Fruit fly (Drosophila melanogaster): Measurements from ENCODE around the gene sov.
A peak's percentile ranks its signal among the peaks of the same experiment; 100 is the strongest.

The sov gene

DNA sequence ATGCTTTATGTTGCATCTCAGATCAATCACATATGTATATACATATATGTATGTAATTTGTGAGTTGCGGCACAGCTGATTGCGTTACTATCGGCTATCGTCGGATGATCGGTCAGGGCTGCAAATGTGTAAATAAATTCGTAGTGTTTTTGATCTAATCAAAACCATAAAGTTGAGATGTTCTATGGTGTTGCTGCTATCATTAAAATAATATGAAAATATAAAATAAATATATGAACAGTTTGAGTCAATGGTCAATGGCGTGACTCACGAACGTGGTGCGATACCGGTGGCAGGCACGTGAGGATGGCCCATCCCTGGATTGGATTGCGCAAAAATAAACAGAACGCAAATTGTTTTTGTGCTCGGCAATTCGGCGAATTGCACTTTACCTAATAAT, 14.8 kb downstream of the sov start, which contains the start of gene Coq7 (continued):
- TF ChIP-seq Ravus (GFP tag; IDR thresholded peaks at IDR 0.05) (peak; percentile 62), CG3407 (GFP tag; optimal IDR thresholded peaks at IDR 0.05) (peak; percentile 78), CG9609 (GFP tag; optimal IDR thresholded peaks at IDR 0.05) (peak; percentile 40), cwo (GFP tag; optimal IDR thresholded peaks at IDR 0.05) (peak; percentile 72), Dek (tag; optimal IDR thresholded peaks at IDR 0.05) (no peak), CoRest (tag; optimal IDR thresholded peaks at IDR 0.05) (peak; percentile 89), CG1602 (GFP tag; optimal IDR thresholded peaks at IDR 0.05) (peak; percentile 89), CG9437 (GFP tag; optimal IDR thresholded peaks at IDR 0.05) (peak; percentile 61), zfh2 (GFP tag; optimal IDR thresholded peaks at IDR 0.05) (peak; percentile 61), tin (GFP tag; optimal IDR thresholded peaks at IDR 0.05) (peak; percentile 88), CG4730 (GFP tag; IDR thresholded peaks at IDR 0.05) (peak; percentile 88), cas (GFP tag; IDR thresholded peaks at IDR 0.05) (peak; percentile 85; the same call in 1 of the 2 replicates), ttk (GFP tag; IDR thresholded peaks at IDR 0.05) (peak; percentile 88), az2 (GFP tag; optimal IDR thresholded peaks at IDR 0.05) (peak; percentile 88), row (GFP tag; IDR thresholded peaks at IDR 0.05) (peak; percentile 97), CG7928 (GFP tag; optimal IDR thresholded peaks at IDR 0.05) (peak; percentile 98), Fer1 (GFP tag; optimal IDR thresholded peaks at IDR 0.05) (no peak), psq (GFP tag; optimal IDR thresholded peaks at IDR 0.05) (no peak), CG2875 (GFP tag; optimal IDR thresholded peaks at IDR 0.05) (peak; percentile 63), crp (GFP tag; optimal IDR thresholded peaks at IDR 0.05) (peak; percentile 57 to 92), CG9215 (GFP tag; IDR thresholded peaks at IDR 0.05) (peak; percentile 89), CG14014 (GFP tag; IDR thresholded peaks at IDR 0.05) (peak; percentile 90), Abd-B (GFP tag; optimal IDR thresholded peaks at IDR 0.05) (peak; percentile 80), CG11247 (GFP tag; IDR thresholded peaks at IDR 0.05) (peak; percentile 85), grn (GFP tag; optimal IDR thresholded peaks at IDR 0.05) (peak; percentile 81), CG17802 (tag; optimal IDR thresholded peaks at IDR 0.05) (peak; percentile 58), CG10267 (tag; optimal IDR thresholded peaks at IDR 0.05) (peak; percentile 81), CG9797 (GFP tag; optimal IDR thresholded peaks at IDR 0.05) (peak; percentile 44), Ptx1 (GFP tag; IDR thresholded peaks at IDR 0.05) (peak; percentile 94), gro (GFP tag; optimal IDR thresholded peaks at IDR 0.05) (no peak), wdn (GFP tag; IDR thresholded peaks at IDR 0.05) (peak; percentile 76), Med (GFP tag) (peak; percentile 91), CG12769 (tag; optimal IDR thresholded peaks at IDR 0.05) (no peak), CG34224 (GFP tag; IDR thresholded peaks at IDR 0.05; ENCODE audit: partially characterized antibody) (peak; percentile 98), tx (GFP tag; optimal IDR thresholded peaks at IDR 0.05) (no peak), sna (GFP tag; IDR thresholded peaks at IDR 0.05; ENCODE audit: partially characterized antibody) (peak; percentile 99), CG11696 (GFP tag; IDR thresholded peaks at IDR 0.05) (peak; percentile 60), toy (GFP tag; IDR thresholded peaks at IDR 0.05) (peak; percentile 50; the same call in 1 of the 2 replicates), CG10543 (GFP tag; optimal IDR thresholded peaks at IDR 0.05) (no peak), CG6854 (GFP tag; optimal IDR thresholded peaks at IDR 0.05) (peak; percentile 58), Gug (GFP tag; IDR thresholded peaks at IDR 0.05) (peak; percentile 94), CG33213 (GFP tag; optimal IDR thresholded peaks at IDR 0.05) (no peak), Trl (optimal IDR thresholded peaks at IDR 0.05) (no peak), Trl (GFP tag; optimal IDR thresholded peaks at IDR 0.05) (peak; percentile 62), HHEX (GFP tag; optimal IDR thresholded peaks at IDR 0.05) (peak; percentile 80), CG2120 (GFP tag; optimal IDR thresholded peaks at IDR 0.05) (peak; percentile 78), CG2202 (tag; optimal IDR thresholded peaks at IDR 0.05) (peak; percentile 73), CG4820 (GFP tag; optimal IDR thresholded peaks at IDR 0.05) (peak; percentile 87), Taf1 (GFP tag; IDR thresholded peaks at IDR 0.05) (peak; percentile 77), lbe (GFP tag; optimal IDR thresholded peaks at IDR 0.05) (no peak), gsb-n (tag; optimal IDR thresholded peaks at IDR 0.05) (no peak), repo (GFP tag; optimal IDR thresholded peaks at IDR 0.05) (no peak)
